In the genomic region with DNA sequence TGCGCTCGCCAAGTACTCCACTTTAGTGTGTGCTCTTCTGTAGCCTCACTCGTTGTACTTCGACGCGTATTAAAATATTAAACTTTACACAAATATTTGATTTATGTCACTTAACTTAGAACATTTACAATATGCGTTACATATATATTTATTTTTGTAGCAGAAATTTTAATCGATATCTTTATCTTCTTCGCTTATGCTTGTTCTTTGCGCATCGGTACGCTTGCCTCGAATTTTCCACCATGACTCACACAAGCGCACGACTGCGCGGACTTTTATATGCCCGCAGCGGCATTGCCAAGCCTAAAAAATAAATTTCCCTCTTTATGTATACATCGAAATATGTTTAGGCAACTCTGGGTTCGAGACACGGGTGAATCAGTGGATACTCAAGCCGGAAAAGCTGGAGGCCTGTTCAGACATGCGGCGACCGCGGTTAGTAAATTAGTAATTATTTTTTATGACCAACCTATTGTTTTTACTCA, we compare ENCODE assay signal across 1 fruit fly cellular context.
TF ChIP-seq lines count a peak whose summit lies in the region.

aqz (minus strand) TSS at position 255 of the 485 bp plus-strand sequence.

TF ChIP-seq in whole organism, embryonic, 481 proteins besides CTCF, POLR2A, EP300 and RAD21 (continued from another document and continues in another):
- peak; percentile 77 for TF ChIP-seq Dbx (GFP tag; IDR thresholded peaks at IDR 0.05; lab: Robert Waterston, UW)
- TF ChIP-seq CG7786 (GFP tag; optimal IDR thresholded peaks at IDR 0.05; lab: Kevin White, UChicago), result no peak
- no peak for TF ChIP-seq CG15269 (tag; optimal IDR thresholded peaks at IDR 0.05; lab: Kevin White, UChicago)
- TF ChIP-seq CG30020 (tag; optimal IDR thresholded peaks at IDR 0.05; lab: Kevin White, UChicago), result peak; percentile 92
- peak; percentile 6 to 43 for TF ChIP-seq bsh (GFP tag; optimal IDR thresholded peaks at IDR 0.05; lab: Kevin White, UChicago)
- peak; percentile 44; the same call in 1 of the 3 replicates for TF ChIP-seq CG7357 (GFP tag; IDR thresholded peaks at IDR 0.05; lab: Robert Waterston, UW)
- peak; percentile 74 for TF ChIP-seq scrt (GFP tag; optimal IDR thresholded peaks at IDR 0.05; lab: Kevin White, UChicago)
- peak; percentile 76; the same call in 2 of the 3 replicates for TF ChIP-seq CG34422 (GFP tag; IDR thresholded peaks at IDR 0.05; lab: Robert Waterston, UW)
- peak; percentile 16 for TF ChIP-seq CG10209 (GFP tag; optimal IDR thresholded peaks at IDR 0.05; lab: Kevin White, UChicago)
- peak; percentile 56; the same call in 1 of the 2 replicates for TF ChIP-seq HLH3B (GFP tag; IDR thresholded peaks at IDR 0.05; lab: Robert Waterston, UW)
- TF ChIP-seq btn (GFP tag; optimal IDR thresholded peaks at IDR 0.05; lab: Kevin White, UChicago), result no peak
- peak; percentile 67; the same call in 2 of the 3 replicates for TF ChIP-seq sr (GFP tag; IDR thresholded peaks at IDR 0.05; lab: Robert Waterston, UW)
- peak; percentile 35; the same call in 2 of the 3 replicates for TF ChIP-seq tgo (GFP tag; IDR thresholded peaks at IDR 0.05; lab: Robert Waterston, UW)
- TF ChIP-seq CG3838 (GFP tag; optimal IDR thresholded peaks at IDR 0.05; lab: Kevin White, UChicago), result no peak
- TF ChIP-seq MBD-R2 (GFP tag; IDR thresholded peaks at IDR 0.05; lab: Robert Waterston, UW), result peak; percentile 69
- TF ChIP-seq rib (GFP tag; IDR thresholded peaks at IDR 0.05; lab: Robert Waterston, UW), result peak; percentile 83
- no peak for TF ChIP-seq CkIIα-i1 (GFP tag; IDR thresholded peaks at IDR 0.05; lab: Robert Waterston, UW)
- TF ChIP-seq CG16863 (GFP tag; optimal IDR thresholded peaks at IDR 0.05; lab: Kevin White, UChicago), result peak; percentile 33
- peak; percentile 31 for TF ChIP-seq pum (GFP tag; optimal IDR thresholded peaks at IDR 0.05; lab: Kevin White, UChicago)
- TF ChIP-seq repo (GFP tag; optimal IDR thresholded peaks at IDR 0.05; lab: Kevin White, UChicago), result no peak
- TF ChIP-seq pita (GFP tag; optimal IDR thresholded peaks at IDR 0.05; lab: Kevin White, UChicago), result peak; percentile 93
- peak; percentile 89 for TF ChIP-seq Lhr (GFP tag; optimal IDR thresholded peaks at IDR 0.05; lab: Kevin White, UChicago)
- TF ChIP-seq jigr1 (GFP tag; IDR thresholded peaks at IDR 0.05; lab: Robert Waterston, UW), result no peak; the same call in 2 of the 3 replicates
- TF ChIP-seq CG7745 (tag; optimal IDR thresholded peaks at IDR 0.05; lab: Kevin White, UChicago), result peak; percentile 50
- TF ChIP-seq toy (GFP tag; IDR thresholded peaks at IDR 0.05; lab: Robert Waterston, UW), result no peak
- peak; percentile 73 for TF ChIP-seq CG17385 (GFP tag; optimal IDR thresholded peaks at IDR 0.05; lab: Kevin White, UChicago)
- peak; percentile 24; the same call in 1 of the 2 replicates for TF ChIP-seq Ada2b (GFP tag; IDR thresholded peaks at IDR 0.05; lab: Robert Waterston, UW)
- TF ChIP-seq eyg (GFP tag; optimal IDR thresholded peaks at IDR 0.05; lab: Kevin White, UChicago), result peak; percentile 56
- TF ChIP-seq HmgD (GFP tag; optimal IDR thresholded peaks at IDR 0.05; lab: Kevin White, UChicago), result peak; percentile 81
- TF ChIP-seq CG10147 (GFP tag; optimal IDR thresholded peaks at IDR 0.05; lab: Kevin White, UChicago), result peak; percentile 5
- TF ChIP-seq NC2α (GFP tag; optimal IDR thresholded peaks at IDR 0.05; lab: Kevin White, UChicago), result peak; percentile 91
- peak; percentile 37 for TF ChIP-seq CG10979 (tag; optimal IDR thresholded peaks at IDR 0.05; lab: Kevin White, UChicago)
- TF ChIP-seq CG14710 (tag; optimal IDR thresholded peaks at IDR 0.05; lab: Kevin White, UChicago), result peak; percentile 96
- TF ChIP-seq schlank (tag; optimal IDR thresholded peaks at IDR 0.05; lab: Kevin White, UChicago), result peak; percentile 37
- TF ChIP-seq CG34376 (GFP tag; optimal IDR thresholded peaks at IDR 0.05; lab: Kevin White, UChicago), result peak; percentile 91
- TF ChIP-seq CG4424 (GFP tag; optimal IDR thresholded peaks at IDR 0.05; lab: Kevin White, UChicago), result peak; percentile 32
- no peak for TF ChIP-seq CG9437 (GFP tag; optimal IDR thresholded peaks at IDR 0.05; lab: Kevin White, UChicago)
- peak; percentile 43; the same call in 1 of the 2 replicates for TF ChIP-seq stc (GFP tag; IDR thresholded peaks at IDR 0.05; lab: Robert Waterston, UW)
- no peak for TF ChIP-seq Lpt (GFP tag; optimal IDR thresholded peaks at IDR 0.05; lab: Kevin White, UChicago)
- peak; percentile 66 for TF ChIP-seq cg (GFP tag; optimal IDR thresholded peaks at IDR 0.05; lab: Kevin White, UChicago)
- peak; percentile 63 for TF ChIP-seq CG30403 (GFP tag; optimal IDR thresholded peaks at IDR 0.05; lab: Kevin White, UChicago)
- TF ChIP-seq unpg (GFP tag; optimal IDR thresholded peaks at IDR 0.05; lab: Kevin White, UChicago), result peak; percentile 35
- peak; percentile 64 for TF ChIP-seq cwo (GFP tag; optimal IDR thresholded peaks at IDR 0.05; lab: Kevin White, UChicago)
- TF ChIP-seq ranshi (GFP tag; IDR thresholded peaks at IDR 0.05; lab: Robert Waterston, UW), result peak; percentile 36; the same call in 1 of the 2 replicates
- peak; percentile 9; the same call in 1 of the 2 replicates for TF ChIP-seq CG8765 (GFP tag; IDR thresholded peaks at IDR 0.05; lab: Robert Waterston, UW)
- TF ChIP-seq CG18476 (GFP tag; optimal IDR thresholded peaks at IDR 0.05; lab: Kevin White, UChicago), result peak; percentile 3
- TF ChIP-seq CrebB (tag; optimal IDR thresholded peaks at IDR 0.05; lab: Kevin White, UChicago), result peak; percentile 77
- TF ChIP-seq CG15479 (GFP tag; optimal IDR thresholded peaks at IDR 0.05; lab: Kevin White, UChicago), result peak; percentile 78
- peak; percentile 8 for TF ChIP-seq CG12155 (GFP tag; optimal IDR thresholded peaks at IDR 0.05; lab: Kevin White, UChicago)
- peak; percentile 66 for TF ChIP-seq CG9817 (tag; optimal IDR thresholded peaks at IDR 0.05; lab: Kevin White, UChicago)
- no peak for TF ChIP-seq Trl (optimal IDR thresholded peaks at IDR 0.05; lab: Kevin White, UChicago)
- TF ChIP-seq Trl (GFP tag; optimal IDR thresholded peaks at IDR 0.05; lab: Kevin White, UChicago), result peak; percentile 73
- TF ChIP-seq CG3065 (GFP tag; optimal IDR thresholded peaks at IDR 0.05; lab: Kevin White, UChicago), result peak; percentile 39
- no peak for TF ChIP-seq Six4 (GFP tag; optimal IDR thresholded peaks at IDR 0.05; lab: Kevin White, UChicago)
- peak; percentile 8 for TF ChIP-seq Spps (tag; optimal IDR thresholded peaks at IDR 0.05; lab: Kevin White, UChicago)
- TF ChIP-seq HLH4C (GFP tag; IDR thresholded peaks at IDR 0.05; lab: Robert Waterston, UW; ENCODE audit: partially characterized antibody), result peak; percentile 31; the same call in 1 of the 3 replicates
- TF ChIP-seq CG8089 (GFP tag; optimal IDR thresholded peaks at IDR 0.05; lab: Kevin White, UChicago), result peak; percentile 22
- no peak for TF ChIP-seq en (GFP tag; optimal IDR thresholded peaks at IDR 0.05; lab: Kevin White, UChicago)
- TF ChIP-seq lov (optimal IDR thresholded peaks at IDR 0.05; lab: Kevin White, UChicago), result no peak
- TF ChIP-seq lov (GFP tag; IDR thresholded peaks at IDR 0.05; lab: Robert Waterston, UW), result 0 out of 3 replicates have a peak, but pooled peaks have one; percentile 53
- TF ChIP-seq CG13894 (tag; optimal IDR thresholded peaks at IDR 0.05; lab: Kevin White, UChicago), result peak; percentile 85
- TF ChIP-seq NfI (GFP tag; optimal IDR thresholded peaks at IDR 0.05; lab: Kevin White, UChicago), result peak; percentile 64
- no peak for TF ChIP-seq odd (GFP tag; optimal IDR thresholded peaks at IDR 0.05; lab: Kevin White, UChicago)
- peak; percentile 19; the same call in 1 of the 2 replicates for TF ChIP-seq CG17612 (GFP tag; IDR thresholded peaks at IDR 0.05; lab: Robert Waterston, UW)
- no peak for TF ChIP-seq CG2129 (GFP tag; IDR thresholded peaks at IDR 0.05; lab: Robert Waterston, UW; ENCODE audit: partially characterized antibody)
- peak; percentile 98 for TF ChIP-seq CG32767 (GFP tag; IDR thresholded peaks at IDR 0.05; lab: Robert Waterston, UW)
- TF ChIP-seq pho (GFP tag; optimal IDR thresholded peaks at IDR 0.05; lab: Kevin White, UChicago), result peak; percentile 67
- TF ChIP-seq run (tag; optimal IDR thresholded peaks at IDR 0.05; lab: Kevin White, UChicago), result peak; percentile 57
- TF ChIP-seq mld (GFP tag; IDR thresholded peaks at IDR 0.05; lab: Robert Waterston, UW; ENCODE audit: partially characterized antibody), result peak; percentile 69; the same call in 1 of the 3 replicates
- TF ChIP-seq phol (tag; optimal IDR thresholded peaks at IDR 0.05; lab: Kevin White, UChicago), result peak; percentile 64
- TF ChIP-seq pnt (GFP tag; optimal IDR thresholded peaks at IDR 0.05; lab: Kevin White, UChicago), result peak; percentile 15
- TF ChIP-seq Abd-B (GFP tag; optimal IDR thresholded peaks at IDR 0.05; lab: Kevin White, UChicago), result peak; percentile 77
- TF ChIP-seq dimm (GFP tag; IDR thresholded peaks at IDR 0.05; lab: Robert Waterston, UW), result no peak
- peak; percentile 80 for TF ChIP-seq zen (tag; optimal IDR thresholded peaks at IDR 0.05; lab: Kevin White, UChicago)
- peak; percentile 53 for TF ChIP-seq Bteb2 (GFP tag; optimal IDR thresholded peaks at IDR 0.05; lab: Kevin White, UChicago)
- TF ChIP-seq CG8944 (GFP tag; optimal IDR thresholded peaks at IDR 0.05; lab: Kevin White, UChicago), result peak; percentile 51
- TF ChIP-seq Nf-YC (tag; optimal IDR thresholded peaks at IDR 0.05; lab: Kevin White, UChicago), result peak; percentile 72
- no peak for TF ChIP-seq CG4404 (GFP tag; IDR thresholded peaks at IDR 0.05; lab: Robert Waterston, UW)
- peak; percentile 87 for TF ChIP-seq CG9797 (GFP tag; optimal IDR thresholded peaks at IDR 0.05; lab: Kevin White, UChicago)
- 0 out of 2 replicates have a peak, but pooled peaks have one; percentile 35 for TF ChIP-seq crol (GFP tag; IDR thresholded peaks at IDR 0.05; lab: Robert Waterston, UW)
- peak; percentile 80 for TF ChIP-seq trem (tag; optimal IDR thresholded peaks at IDR 0.05; lab: Kevin White, UChicago)
- peak; percentile 87 for TF ChIP-seq ci (GFP tag; IDR thresholded peaks at IDR 0.05; lab: Robert Waterston, UW)
- no peak for TF ChIP-seq prd (optimal IDR thresholded peaks at IDR 0.05; lab: Kevin White, UChicago)
- peak; percentile 49 for TF ChIP-seq prd (GFP tag; IDR thresholded peaks at IDR 0.05; lab: Robert Waterston, UW)
- TF ChIP-seq CG18011 (GFP tag; optimal IDR thresholded peaks at IDR 0.05; lab: Kevin White, UChicago), result peak; percentile 30
- TF ChIP-seq CG11560 (tag; IDR thresholded peaks at IDR 0.05; lab: Robert Waterston, UW), result peak; percentile 58; the same call in 2 of the 3 replicates
- TF ChIP-seq Optix (GFP tag; IDR thresholded peaks at IDR 0.05; lab: Robert Waterston, UW), result no peak
- no peak for TF ChIP-seq emc (GFP tag; optimal IDR thresholded peaks at IDR 0.05; lab: Kevin White, UChicago)
- peak; percentile 66 for TF ChIP-seq exex (tag; optimal IDR thresholded peaks at IDR 0.05; lab: Kevin White, UChicago)
- TF ChIP-seq nmo (GFP tag; optimal IDR thresholded peaks at IDR 0.05; lab: Kevin White, UChicago), result peak; percentile 58
- TF ChIP-seq insv (GFP tag; optimal IDR thresholded peaks at IDR 0.05; lab: Kevin White, UChicago), result peak in 1 of 2 experiments; percentile 64
- TF ChIP-seq p53 (GFP tag; optimal IDR thresholded peaks at IDR 0.05; lab: Kevin White, UChicago), result peak; percentile 41
- TF ChIP-seq CG12299 (tag; optimal IDR thresholded peaks at IDR 0.05; lab: Kevin White, UChicago), result peak; percentile 39
- TF ChIP-seq kay (GFP tag; optimal IDR thresholded peaks at IDR 0.05; lab: Kevin White, UChicago), result peak; percentile 99
- TF ChIP-seq chif (GFP tag; optimal IDR thresholded peaks at IDR 0.05; lab: Kevin White, UChicago), result peak; percentile 46 to 69
- peak; percentile 47 for TF ChIP-seq fd102C (GFP tag; optimal IDR thresholded peaks at IDR 0.05; lab: Kevin White, UChicago)
- TF ChIP-seq her (GFP tag; optimal IDR thresholded peaks at IDR 0.05; lab: Kevin White, UChicago), result peak; percentile 76
- no peak for TF ChIP-seq CG8281 (tag; optimal IDR thresholded peaks at IDR 0.05; lab: Kevin White, UChicago)
- TF ChIP-seq CG13775 (GFP tag; optimal IDR thresholded peaks at IDR 0.05; lab: Kevin White, UChicago), result peak; percentile 18
- TF ChIP-seq gsb (GFP tag; IDR thresholded peaks at IDR 0.05; lab: Robert Waterston, UW), result peak; percentile 49; the same call in 1 of the 2 replicates
- TF ChIP-seq fru (optimal IDR thresholded peaks at IDR 0.05; lab: Kevin White, UChicago), result no peak
- peak; percentile 12 for TF ChIP-seq CG8388 (GFP tag; optimal IDR thresholded peaks at IDR 0.05; lab: Kevin White, UChicago)
- TF ChIP-seq gro (GFP tag; optimal IDR thresholded peaks at IDR 0.05; lab: Kevin White, UChicago), result peak; percentile 72
- TF ChIP-seq vnd (GFP tag; IDR thresholded peaks at IDR 0.05; lab: Robert Waterston, UW; ENCODE audit: partially characterized antibody), result peak; percentile 19; the same call in 1 of the 3 replicates
- TF ChIP-seq twi (tag; optimal IDR thresholded peaks at IDR 0.05; lab: Kevin White, UChicago), result peak; percentile 46
- TF ChIP-seq CG10462 (GFP tag; optimal IDR thresholded peaks at IDR 0.05; lab: Kevin White, UChicago), result no peak
- peak; percentile 73 for TF ChIP-seq CHES-1-like (GFP tag; optimal IDR thresholded peaks at IDR 0.05; lab: Kevin White, UChicago)
- peak; percentile 50 for TF ChIP-seq CG4360 (GFP tag; IDR thresholded peaks at IDR 0.05; lab: Robert Waterston, UW)
- TF ChIP-seq fd96Cb (tag; optimal IDR thresholded peaks at IDR 0.05; lab: Kevin White, UChicago), result no peak
- TF ChIP-seq CG11247 (GFP tag; IDR thresholded peaks at IDR 0.05; lab: Robert Waterston, UW), result peak; percentile 73
- TF ChIP-seq vfl (GFP tag; optimal IDR thresholded peaks at IDR 0.05; lab: Kevin White, UChicago), result peak; percentile 55
- TF ChIP-seq sc (optimal IDR thresholded peaks at IDR 0.05; lab: Kevin White, UChicago), result no peak
- peak; percentile 11 for TF ChIP-seq sc (GFP tag; optimal IDR thresholded peaks at IDR 0.05; lab: Kevin White, UChicago)
- TF ChIP-seq Poxn (GFP tag; IDR thresholded peaks at IDR 0.05; lab: Robert Waterston, UW), result no peak
- TF ChIP-seq Dip2 (GFP tag; IDR thresholded peaks at IDR 0.05; lab: Robert Waterston, UW), result no peak
- TF ChIP-seq pzg (GFP tag; optimal IDR thresholded peaks at IDR 0.05; lab: Kevin White, UChicago), result peak; percentile 98
- no peak for TF ChIP-seq CG12104 (GFP tag; optimal IDR thresholded peaks at IDR 0.05; lab: Kevin White, UChicago)
- TF ChIP-seq Hr51 (GFP tag; optimal IDR thresholded peaks at IDR 0.05; lab: Kevin White, UChicago), result peak in 1 of 2 experiments; percentile 59
- no peak for TF ChIP-seq esg (GFP tag; conservative IDR thresholded peaks at IDR 0.05; lab: Robert Waterston, UW)
- TF ChIP-seq CG7271 (tag; optimal IDR thresholded peaks at IDR 0.05; lab: Kevin White, UChicago), result peak; percentile 40
- peak; percentile 8 for TF ChIP-seq slou (GFP tag; optimal IDR thresholded peaks at IDR 0.05; lab: Kevin White, UChicago)
- peak; percentile 17; the same call in 1 of the 3 replicates for TF ChIP-seq CG34224 (GFP tag; IDR thresholded peaks at IDR 0.05; lab: Robert Waterston, UW; ENCODE audit: partially characterized antibody)
